Worm (Caenorhabditis elegans): ENCODE data around the gene F07H5.10.

F07H5.10 gene

DNA sequence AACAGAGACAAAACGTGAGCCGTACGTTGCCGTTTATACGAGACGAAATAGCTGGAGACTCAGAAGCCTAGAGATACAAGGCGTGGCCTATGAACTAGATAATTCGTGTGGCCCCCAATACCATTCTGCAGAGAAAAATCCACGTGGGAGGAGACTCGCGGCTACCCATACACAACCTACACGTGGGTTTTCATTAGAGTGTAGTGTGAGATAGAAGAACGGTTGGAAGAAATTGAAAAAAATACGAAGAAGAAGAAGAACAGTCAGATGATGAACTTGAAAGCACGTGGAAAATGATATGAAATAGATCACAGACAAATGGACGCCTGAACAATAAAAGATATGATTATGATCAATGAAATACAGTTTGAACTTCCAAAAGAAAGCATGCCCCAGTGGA lies 43.3 kb downstream of the F07H5.10 start (continued):
- TF ChIP-seq hif-1 (tag; optimal IDR thresholded peaks at IDR 0.05), result no peak
- no peak for TF ChIP-seq lim-7 (GFP tag; IDR thresholded peaks at IDR 0.05)
- TF ChIP-seq pqm-1 (tag; optimal IDR thresholded peaks at IDR 0.05), result no peak
- peak; percentile 70 for TF ChIP-seq aha-1 (tag)
- TF ChIP-seq dpl-1 (GFP tag; optimal IDR thresholded peaks at IDR 0.05), result no peak
- TF ChIP-seq ztf-11 (tag; optimal IDR thresholded peaks at IDR 0.05), result no peak
- TF ChIP-seq zag-1 (tag; optimal IDR thresholded peaks at IDR 0.05), result no peak
- TF ChIP-seq hlh-11 (tag; optimal IDR thresholded peaks at IDR 0.05), result peak; percentile 59
- no peak for TF ChIP-seq unc-130 (GFP tag; optimal IDR thresholded peaks at IDR 0.05)
- no peak for TF ChIP-seq mxl-2 (GFP tag; conservative IDR thresholded peaks at IDR 0.05)
- no peak for TF ChIP-seq cey-2 (tag; optimal IDR thresholded peaks at IDR 0.05; ENCODE audit: borderline replicate concordance, insufficient read depth)
- no peak for TF ChIP-seq ZK337.2 (GFP tag; IDR thresholded peaks at IDR 0.05)
- TF ChIP-seq set-16 (GFP tag; IDR thresholded peaks at IDR 0.05), result no peak
- TF ChIP-seq T26A8.4 (GFP tag; IDR thresholded peaks at IDR 0.05), result no peak
- TF ChIP-seq ceh-82 (tag; optimal IDR thresholded peaks at IDR 0.05), result no peak
- peak; percentile 72 for TF ChIP-seq hlh-30 (tag; optimal IDR thresholded peaks at IDR 0.05; ENCODE audit: insufficient read depth)
- TF ChIP-seq dmd-9 (GFP tag; IDR thresholded peaks at IDR 0.05), result no peak
- TF ChIP-seq tra-1 (GFP tag; IDR thresholded peaks at IDR 0.05), result peak; percentile 58; the same call in 1 of the 2 replicates
- no peak for TF ChIP-seq ceh-32 (tag; optimal IDR thresholded peaks at IDR 0.05; ENCODE audit: poor library complexity)
- TF ChIP-seq daf-16 (GFP tag; optimal IDR thresholded peaks at IDR 0.05), result no peak
- no peak for TF ChIP-seq daf-16 (tag; optimal IDR thresholded peaks at IDR 0.05)
- peak; percentile 95 for TF ChIP-seq mxl-3 (GFP tag; optimal IDR thresholded peaks at IDR 0.05)
- TF ChIP-seq F10B5.3 (tag; optimal IDR thresholded peaks at IDR 0.05), result no peak
- TF ChIP-seq nhr-41 (GFP tag; IDR thresholded peaks at IDR 0.05), result no peak
- TF ChIP-seq lin-15B (tag; optimal IDR thresholded peaks at IDR 0.05), result no peak

- TF ChIP-seq mdl-1 (tag; optimal IDR thresholded peaks at IDR 0.05) (no peak), hlh-30 (tag; optimal IDR thresholded peaks at IDR 0.05; ENCODE audit: insufficient read depth) (peak; percentile 35), jun-1 (tag; optimal IDR thresholded peaks at IDR 0.05) (no peak), unc-62 (GFP tag; optimal IDR thresholded peaks at IDR 0.05 in 1 of 2) (peak in 1 of 2 experiments; percentile 13), unc-62 (tag; optimal IDR thresholded peaks at IDR 0.05) (no peak), aha-1 (tag) (peak; percentile 8), daf-12 (tag; optimal IDR thresholded peaks at IDR 0.05) (no peak)
These were observed 44.0 kb downstream of the F07H5.10 start for ce11 chrII:8764332-8764731.

DNA sequence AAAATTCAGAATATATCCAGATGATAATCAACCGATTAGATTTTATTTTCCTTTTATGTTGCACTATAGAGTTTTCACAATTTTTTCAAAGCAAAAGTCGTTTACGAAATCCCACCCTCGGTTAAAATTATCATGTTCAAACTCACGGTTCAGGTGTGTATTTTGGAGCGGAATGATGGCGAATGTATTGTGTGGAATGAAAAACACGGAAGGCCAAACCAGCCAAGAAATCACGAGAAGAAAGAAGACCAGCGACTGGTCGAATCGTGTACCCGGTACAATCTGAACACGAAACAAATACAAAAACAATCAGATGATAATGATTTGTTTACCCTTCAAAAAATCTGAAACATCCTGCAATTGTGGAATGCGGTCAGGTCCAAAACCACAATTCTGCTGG lies 45.0 kb downstream of the F07H5.10 start:
- TF ChIP-seq nhr-48 (tag; optimal IDR thresholded peaks at IDR 0.05) (no peak), aha-1 (tag) (peak; percentile 68), sdz-12 (GFP tag; optimal IDR thresholded peaks at IDR 0.05) (no peak), nhr-76 (tag; optimal IDR thresholded peaks at IDR 0.05) (no peak), ceh-32 (tag; optimal IDR thresholded peaks at IDR 0.05; ENCODE audit: poor library complexity) (no peak), nhr-11 (tag; optimal IDR thresholded peaks at IDR 0.05) (no peak), nhr-28 (tag; optimal IDR thresholded peaks at IDR 0.05) (peak; percentile 56)

ce11 chrII:8761739-8762138 lies 46.6 kb downstream of the F07H5.10 start:
- TF ChIP-seq pqm-1 (tag; optimal IDR thresholded peaks at IDR 0.05) (peak; percentile 44), dmd-6 (GFP tag; IDR thresholded peaks at IDR 0.05) (0 out of 2 replicates have a peak, but pooled peaks have one; percentile 15), lir-3 (tag; optimal IDR thresholded peaks at IDR 0.05) (no peak), pha-4 (GFP tag; IDR thresholded peaks at IDR 0.05) (no peak), pha-4 (tag; optimal IDR thresholded peaks at IDR 0.05) (no peak), lim-7 (GFP tag; IDR thresholded peaks at IDR 0.05) (no peak), hlh-30 (tag; optimal IDR thresholded peaks at IDR 0.05; ENCODE audit: insufficient read depth) (no peak), cey-2 (tag; optimal IDR thresholded peaks at IDR 0.05; ENCODE audit: borderline replicate concordance, insufficient read depth) (no peak), nhr-28 (tag; optimal IDR thresholded peaks at IDR 0.05) (peak; percentile 19)
